Fruit fly (Drosophila melanogaster) whole organism, embryonic: ENCODE results near the gene stas.

Experiments
- Adf1 ChIP-seq: fragments of 200-800 bp; sonication (Bioruptor generic); IDR thresholded peaks from 2 replicates; pipeline ENCODE4 v1.3.6; 2022; ENCODE audit warnings: missing biosample characterization, missing genetic modification characterization
- Aef1 ChIP-seq: fragments of 200-800 bp; sonication (Bioruptor generic); IDR thresholded peaks from 3 replicates; pipeline ENCODE4 v1.3.6; 2022; ENCODE audit warnings: missing biosample characterization, missing genetic modification characterization
- CG10462 ChIP-seq: fragments of 200-800 bp; sonication (Bioruptor generic); optimal IDR thresholded peaks from 2 replicates; lab custom pipeline; 2016; ENCODE audit warnings: missing biosample characterization, missing genetic modification characterization
- CG11560 ChIP-seq: fragments of 200-800 bp; sonication (Bioruptor generic); IDR thresholded peaks from 3 replicates; pipeline ENCODE4 v1.3.6; 2022; ENCODE audit warnings: missing biosample characterization, missing genetic modification characterization
- CG12155 ChIP-seq: fragments of 200-800 bp; sonication (Bioruptor generic); optimal IDR thresholded peaks from 3 replicates; lab custom pipeline; 2016; ENCODE audit warnings: missing biosample characterization, missing genetic modification characterization
- CG12744 ChIP-seq: fragments of 200-800 bp; sonication (Bioruptor generic); optimal IDR thresholded peaks from 2 replicates; lab custom pipeline; 2016; ENCODE audit warnings: missing biosample characterization, missing genetic modification characterization
- CG13775 ChIP-seq: fragments of 200-800 bp; sonication (Bioruptor generic); optimal IDR thresholded peaks from 3 replicates; lab custom pipeline; 2017; ENCODE audit warnings: missing biosample characterization, mild to moderate bottlenecking, missing genetic modification characterization
- CG17186 ChIP-seq: fragments of 200-800 bp; sonication (Bioruptor generic); optimal IDR thresholded peaks from 3 replicates; lab custom pipeline; 2017; ENCODE audit warnings: missing biosample characterization, missing genetic modification reagents, missing genetic modification characterization
- CG17385 ChIP-seq: fragments of 200-800 bp; sonication (Bioruptor generic); optimal IDR thresholded peaks from 3 replicates; lab custom pipeline; 2018; ENCODE audit warnings: missing biosample characterization, mild to moderate bottlenecking, missing genetic modification characterization
- CG18011 ChIP-seq: fragments of 200-800 bp; sonication (Bioruptor generic); optimal IDR thresholded peaks from 2 replicates; lab custom pipeline; 2017; ENCODE audit warnings: missing biosample characterization, missing genetic modification characterization, mild to moderate bottlenecking, moderate library complexity, missing genotype
- CG18476 ChIP-seq: fragments of 200-800 bp; sonication (Bioruptor generic); optimal IDR thresholded peaks from 2 replicates; lab custom pipeline; 2016; ENCODE audit warnings: missing biosample characterization, mild to moderate bottlenecking, missing genetic modification characterization
- CG3065 ChIP-seq: fragments of 200-800 bp; sonication (Bioruptor generic); optimal IDR thresholded peaks from 2 replicates; lab custom pipeline; 2016; ENCODE audit warnings: missing biosample characterization, missing genetic modification characterization
- CG3163 ChIP-seq: fragments of 200-800 bp; sonication (Bioruptor generic); optimal IDR thresholded peaks from 3 replicates; lab custom pipeline; 2016; ENCODE audit warnings: missing biosample characterization, missing genetic modification characterization
- CG32767 ChIP-seq: fragments of 200-800 bp; sonication (Bioruptor generic); IDR thresholded peaks from 2 replicates; pipeline ENCODE4 v1.3.6; 2022; ENCODE audit warnings: missing biosample characterization, missing genetic modification characterization
- CG34422 ChIP-seq: fragments of 200-800 bp; sonication (Bioruptor generic); IDR thresholded peaks from 3 replicates; pipeline ENCODE4 v1.3.6; 2022; ENCODE audit warnings: missing biosample characterization, missing genetic modification characterization
- CG6765 ChIP-seq: fragments of 200-800 bp; sonication (Bioruptor generic); optimal IDR thresholded peaks from 3 replicates; lab custom pipeline; 2017; ENCODE audit warnings: missing biosample characterization, mild to moderate bottlenecking, missing genetic modification characterization
- CG7839 ChIP-seq: fragments of 200-800 bp; sonication (Bioruptor generic); optimal IDR thresholded peaks from 3 replicates; lab custom pipeline; 2018; ENCODE audit warnings: missing biosample characterization, mild to moderate bottlenecking, missing genetic modification characterization, moderate library complexity
- CG7987 ChIP-seq: fragments of 200-800 bp; sonication (Bioruptor generic); optimal IDR thresholded peaks from 2 replicates; lab custom pipeline; 2018; ENCODE audit warnings: missing biosample characterization, mild to moderate bottlenecking, missing genetic modification characterization, moderate library complexity
- CG8388 ChIP-seq: fragments of 200-800 bp; sonication (Bioruptor generic); optimal IDR thresholded peaks from 2 replicates; lab custom pipeline; 2019; ENCODE audit warnings: missing biosample characterization, mild to moderate bottlenecking, missing genetic modification characterization, moderate library complexity
- CG9876 ChIP-seq: fragments of 200-800 bp; sonication (Bioruptor generic); optimal IDR thresholded peaks from 2 replicates; lab custom pipeline; 2016; ENCODE audit warnings: missing biosample characterization, missing genetic modification characterization
- CrebB ChIP-seq: fragments of 200-800 bp; sonication (Bioruptor generic); optimal IDR thresholded peaks from 3 replicates; lab custom pipeline; 2018; ENCODE audit warnings: missing biosample characterization, mild to moderate bottlenecking, missing genetic modification characterization
- E2f2 ChIP-seq: fragments of 200-800 bp; sonication (Bioruptor generic); IDR thresholded peaks from 2 replicates; pipeline ENCODE4 v1.3.6; 2022; ENCODE audit warnings: missing biosample characterization, missing genetic modification characterization
- Gug ChIP-seq: fragments of 200-800 bp; sonication (Bioruptor generic); IDR thresholded peaks from 4 replicates; pipeline ENCODE4 v1.3.6; 2022; ENCODE audit warnings: missing biosample characterization, missing genetic modification characterization
- Hr3 ChIP-seq: fragments of 200-800 bp; sonication (Bioruptor generic); optimal IDR thresholded peaks from 3 replicates; lab custom pipeline; 2016; ENCODE audit warnings: missing biosample characterization, missing genetic modification characterization
- Hsf ChIP-seq: fragments of 200-800 bp; sonication (Bioruptor generic); optimal IDR thresholded peaks from 3 replicates; lab custom pipeline; 2016; ENCODE audit warnings: missing biosample characterization, missing genetic modification characterization
- Mad ChIP-seq: fragments of 200-800 bp; sonication (Bioruptor generic); optimal IDR thresholded peaks from 2 replicates; lab custom pipeline; 2016; ENCODE audit warnings: missing biosample characterization, missing genetic modification characterization
- Oaz ChIP-seq: fragments of 200-800 bp; sonication (Bioruptor generic); IDR thresholded peaks from 2 replicates; pipeline ENCODE4 v1.3.6; 2022; ENCODE audit warnings: missing biosample characterization, missing genetic modification characterization
- Ravus ChIP-seq: fragments of 200-800 bp; sonication (Bioruptor generic); IDR thresholded peaks from 2 replicates; pipeline ENCODE4 v1.3.6; 2022; ENCODE audit warnings: missing biosample characterization, missing genetic modification characterization
- Sox100B ChIP-seq: fragments of 200-800 bp; sonication (Bioruptor generic); optimal IDR thresholded peaks from 3 replicates; lab custom pipeline; 2018; ENCODE audit warnings: missing biosample characterization, mild to moderate bottlenecking, missing genetic modification characterization
- YL-1 ChIP-seq: fragments of 200-800 bp; sonication (Bioruptor generic); optimal IDR thresholded peaks from 3 replicates; lab custom pipeline; 2017; ENCODE audit warnings: missing biosample characterization, mild to moderate bottlenecking, missing genetic modification characterization
- chif ChIP-seq, 2 experiments: fragments of 200-800 bp; sonication (Bioruptor generic); optimal IDR thresholded peaks; 3 replicates each; lab custom pipeline; 2016; ENCODE audit warnings: missing biosample characterization in 2 of 2, missing genetic modification characterization in 2 of 2
- ci ChIP-seq: fragments of 200-800 bp; sonication (Bioruptor generic); IDR thresholded peaks from 3 replicates; pipeline ENCODE4 v1.3.6; 2022; ENCODE audit warnings: missing biosample characterization, missing genetic modification characterization
- danr ChIP-seq: fragments of 200-800 bp; sonication (Bioruptor generic); IDR thresholded peaks from 2 replicates; pipeline ENCODE4 v1.3.6; 2022; ENCODE audit warnings: missing biosample characterization, missing genetic modification characterization
- disco-r ChIP-seq: fragments of 200-800 bp; sonication (Bioruptor generic); optimal IDR thresholded peaks from 2 replicates; lab custom pipeline; 2016; ENCODE audit warnings: missing biosample characterization, missing genetic modification characterization
- dmrt99B ChIP-seq: fragments of 200-800 bp; sonication (Bioruptor generic); optimal IDR thresholded peaks from 2 replicates; lab custom pipeline; 2018; ENCODE audit warnings: missing biosample characterization, mild to moderate bottlenecking, missing genetic modification characterization, moderate library complexity
- grn ChIP-seq: fragments of 200-800 bp; sonication (Bioruptor generic); optimal IDR thresholded peaks from 3 replicates; lab custom pipeline; 2017; ENCODE audit warnings: missing biosample characterization, missing genetic modification characterization
- gt ChIP-seq: fragments of 200-800 bp; sonication (Bioruptor generic); IDR thresholded peaks from 2 replicates; pipeline ENCODE4 v1.3.6; 2022; ENCODE audit warnings: missing biosample characterization, missing genetic modification characterization
- jigr1 ChIP-seq: fragments of 200-800 bp; sonication (Bioruptor generic); IDR thresholded peaks from 3 replicates; pipeline ENCODE4 v1.3.6; 2022; ENCODE audit warnings: missing biosample characterization, missing genetic modification characterization
- lbe ChIP-seq: fragments of 200-800 bp; sonication (Bioruptor generic); optimal IDR thresholded peaks from 2 replicates; lab custom pipeline; 2016; ENCODE audit warnings: missing biosample characterization, mild to moderate bottlenecking, missing genetic modification characterization
- maf-S ChIP-seq: fragments of 200-800 bp; sonication (Bioruptor generic); optimal IDR thresholded peaks from 2 replicates; lab custom pipeline; 2016; ENCODE audit warnings: missing biosample characterization, missing genetic modification characterization
- otp ChIP-seq: fragments of 200-800 bp; sonication (Bioruptor generic); IDR thresholded peaks from 3 replicates; pipeline ENCODE4, ENCODE4 v1.3.6; 2022; ENCODE audit warnings: missing biosample characterization, missing genetic modification characterization
- pita ChIP-seq: fragments of 200-800 bp; sonication (Bioruptor generic); optimal IDR thresholded peaks from 2 replicates; lab custom pipeline; 2017; ENCODE audit warnings: missing biosample characterization, mild to moderate bottlenecking, missing genetic modification characterization
- repo ChIP-seq: fragments of 200-800 bp; sonication (Bioruptor generic); optimal IDR thresholded peaks from 2 replicates; lab custom pipeline; 2016; ENCODE audit warnings: missing biosample characterization, missing genetic modification characterization
- sima ChIP-seq: fragments of 200-800 bp; sonication (Bioruptor generic); optimal IDR thresholded peaks from 2 replicates; lab custom pipeline; 2016; ENCODE audit warnings: missing biosample characterization, missing genetic modification characterization
- sisA ChIP-seq: fragments of 200-800 bp; sonication (Bioruptor generic); IDR thresholded peaks from 2 replicates; pipeline ENCODE4 v1.3.6; 2022; ENCODE audit warnings: missing biosample characterization, missing genetic modification characterization
- slou ChIP-seq: fragments of 200-800 bp; sonication (Bioruptor generic); optimal IDR thresholded peaks from 3 replicates; lab custom pipeline; 2016; ENCODE audit warnings: missing biosample characterization, missing genetic modification characterization
- sna ChIP-seq: fragments of 200-800 bp; sonication (Bioruptor generic); IDR thresholded peaks from 2 replicates; pipeline ENCODE4 v1.3.6; 2022; ENCODE audit warnings: missing biosample characterization, missing genetic modification characterization; ENCODE audit not compliant: partially characterized antibody
- sob ChIP-seq: fragments of 200-800 bp; sonication (Bioruptor generic); IDR thresholded peaks from 2 replicates; pipeline ENCODE4 v1.3.6; 2022; ENCODE audit warnings: missing biosample characterization, missing genetic modification characterization
- tap ChIP-seq: fragments of 200-800 bp; optimal IDR thresholded peaks from 3 replicates; lab custom pipeline; 2019; ENCODE audit warnings: missing biosample characterization, mild to moderate bottlenecking, missing genetic modification characterization, moderate library complexity
- toy ChIP-seq: fragments of 200-800 bp; sonication (Bioruptor generic); IDR thresholded peaks from 2 replicates; pipeline ENCODE4 v1.3.6; 2022; ENCODE audit warnings: missing biosample characterization, missing genetic modification characterization
- ttk ChIP-seq: fragments of 200-800 bp; sonication (Bioruptor generic); IDR thresholded peaks from 2 replicates; pipeline ENCODE4 v2.1.2; 2022; ENCODE audit warnings: missing biosample characterization, missing genetic modification characterization
- vnd ChIP-seq: fragments of 200-800 bp; sonication (Bioruptor generic); IDR thresholded peaks from 3 replicates; pipeline ENCODE4 v1.3.6; 2022; ENCODE audit warnings: missing biosample characterization, missing genetic modification characterization; ENCODE audit not compliant: partially characterized antibody
- zen ChIP-seq: fragments of 200-800 bp; sonication (Bioruptor generic); optimal IDR thresholded peaks from 3 replicates; lab custom pipeline; 2018; ENCODE audit warnings: missing biosample characterization, mild to moderate bottlenecking, missing genetic modification characterization, moderate library complexity

Gene stas

dm6 chrX:17578124-17578523 is 49.6 kb downstream of the stas start (continued):
- peak; percentile 8 for TF ChIP-seq Sox100B (GFP tag; lab: Kevin White, UChicago)
- no peak for TF ChIP-seq sob (GFP tag; lab: Robert Waterston, UW)
- TF ChIP-seq repo (GFP tag; lab: Kevin White, UChicago) = no peak
- peak; percentile 43 for TF ChIP-seq dmrt99B (tag; lab: Kevin White, UChicago)
- TF ChIP-seq Aef1 (GFP tag; lab: Robert Waterston, UW) = peak; percentile 48; the same call in 2 of the 3 replicates
- no peak for TF ChIP-seq chif (GFP tag; optimal IDR thresholded peaks at IDR 0.05; lab: Kevin White, UChicago)
- no peak for TF ChIP-seq Hsf
- no peak for TF ChIP-seq Ravus
- peak; percentile 49; the same call in 2 of the 4 replicates for TF ChIP-seq Gug (GFP tag; lab: Robert Waterston, UW)
- TF ChIP-seq CG3065 (GFP tag; lab: Kevin White, UChicago) = no peak
- TF ChIP-seq toy (GFP tag; lab: Robert Waterston, UW) = no peak
- peak; percentile 55; the same call in 1 of the 3 replicates for TF ChIP-seq otp
- no peak for TF ChIP-seq CG10462
- peak; percentile 32 for TF ChIP-seq CG7839 (tag; lab: Kevin White, UChicago)
- no peak for TF ChIP-seq CG17186 (GFP tag; lab: Kevin White, UChicago)
- no peak for TF ChIP-seq CG6765
- no peak for TF ChIP-seq CG7987 (GFP tag; lab: Kevin White, UChicago)
- TF ChIP-seq CG34422 (GFP tag; lab: Robert Waterston, UW) = no peak
- peak; percentile 15 for TF ChIP-seq CG13775 (GFP tag; lab: Kevin White, UChicago)
- TF ChIP-seq lbe (GFP tag; lab: Kevin White, UChicago) = no peak
- TF ChIP-seq pita = no peak
- peak; percentile 12 for TF ChIP-seq Hr3 (GFP tag; lab: Kevin White, UChicago)
- TF ChIP-seq Adf1 (GFP tag; lab: Robert Waterston, UW) = no peak
- no peak for TF ChIP-seq CG9876 (GFP tag; lab: Kevin White, UChicago)
- TF ChIP-seq CG18011 = no peak
- TF ChIP-seq gt (GFP tag; lab: Robert Waterston, UW) = no peak
- TF ChIP-seq Oaz (GFP tag; lab: Robert Waterston, UW) = no peak
- TF ChIP-seq ttk = 0 out of 2 replicates have a peak, but pooled peaks have one; percentile 19
- TF ChIP-seq CG32767 (GFP tag; lab: Robert Waterston, UW) = no peak
- TF ChIP-seq Mad (GFP tag; lab: Kevin White, UChicago) = no peak
- TF ChIP-seq disco-r (GFP tag; lab: Kevin White, UChicago) = no peak
- no peak for TF ChIP-seq CG18476 (GFP tag; lab: Kevin White, UChicago)
- TF ChIP-seq tap (tag; lab: Kevin White, UChicago) = no peak
- no peak for TF ChIP-seq CG12155 (GFP tag; lab: Kevin White, UChicago)
- no peak for TF ChIP-seq CrebB (tag; lab: Kevin White, UChicago)
- no peak for TF ChIP-seq maf-S (GFP tag; lab: Kevin White, UChicago)
- TF ChIP-seq sima = no peak
- no peak for TF ChIP-seq danr (GFP tag; lab: Robert Waterston, UW)
- TF ChIP-seq jigr1 (GFP tag; lab: Robert Waterston, UW) = no peak
- peak; percentile 17 for TF ChIP-seq CG17385 (GFP tag; lab: Kevin White, UChicago)
- TF ChIP-seq CG3163 = peak; percentile 6
- no peak for TF ChIP-seq CG12744 (GFP tag; lab: Kevin White, UChicago)
- no peak for TF ChIP-seq zen (tag; lab: Kevin White, UChicago)
- TF ChIP-seq grn (GFP tag; lab: Kevin White, UChicago) = no peak
- no peak for TF ChIP-seq vnd (GFP tag; lab: Robert Waterston, UW)
- TF ChIP-seq CG11560 = no peak
- 0 out of 2 replicates have a peak, but pooled peaks have one; percentile 29 for TF ChIP-seq sisA (GFP tag; lab: Robert Waterston, UW)
- TF ChIP-seq ci (GFP tag; lab: Robert Waterston, UW) = peak; percentile 53; the same call in 1 of the 3 replicates
- no peak for TF ChIP-seq E2f2 (GFP tag; lab: Robert Waterston, UW)
- TF ChIP-seq slou = no peak
- TF ChIP-seq YL-1 (GFP tag; lab: Kevin White, UChicago) = no peak
- TF ChIP-seq sna = no peak
- TF ChIP-seq CG8388 (GFP tag; lab: Kevin White, UChicago) = peak; percentile 37
